7 worm cellular contexts compared by ENCODE assay signal in genomic region chrV:7778-8445, ce11.
A peak's percentile ranks its signal among the peaks of the same experiment; 100 is the strongest.
TF ChIP-seq lines count a peak whose summit lies in the region.

Gene ife-3, minus strand, starts transcription at chrV:7828.

TF ChIP-seq in whole organism, L1 larva, 84 proteins besides CTCF, POLR2A, EP300 and RAD21 (continues in another document):
- TF ChIP-seq fos-1 (tag; optimal IDR thresholded peaks at IDR 0.05; lab: Kevin White, UChicago) (no peak), jun-1 (tag; optimal IDR thresholded peaks at IDR 0.05; lab: Kevin White, UChicago) (no peak), hpl-2 (GFP tag; optimal IDR thresholded peaks at IDR 0.05; lab: Kevin White, UChicago) (no peak), lir-3 (tag; optimal IDR thresholded peaks at IDR 0.05; lab: Kevin White, UChicago; ENCODE audit: poor library complexity) (no peak), zip-4 (GFP tag; optimal IDR thresholded peaks at IDR 0.05; lab: Kevin White, UChicago) (no peak), egl-13 (tag; optimal IDR thresholded peaks at IDR 0.05; lab: Kevin White, UChicago) (no peak), efl-3 (GFP tag; optimal IDR thresholded peaks at IDR 0.05; lab: Kevin White, UChicago) (no peak), fkh-8 (tag; optimal IDR thresholded peaks at IDR 0.05; lab: Kevin White, UChicago) (no peak), nhr-19 (GFP tag; conservative IDR thresholded peaks at IDR 0.05; lab: Robert Waterston, UW) (peak; percentile 41), ztf-4 (tag; optimal IDR thresholded peaks at IDR 0.05; lab: Kevin White, UChicago) (no peak), fkh-4 (tag; optimal IDR thresholded peaks at IDR 0.05; lab: Kevin White, UChicago; ENCODE audit: borderline replicate concordance) (no peak), unc-62 (GFP tag; optimal IDR thresholded peaks at IDR 0.05; lab: Kevin White, UChicago) (no peak), nhr-71 (tag; optimal IDR thresholded peaks at IDR 0.05; lab: Kevin White, UChicago) (peak; percentile 42)

TF ChIP-seq in whole organism, L2 larva, 48 proteins besides CTCF, POLR2A, EP300 and RAD21 (continues in another document):
- TF ChIP-seq unc-62 (GFP tag; optimal IDR thresholded peaks at IDR 0.05; lab: Kevin White, UChicago) (no peak), alr-1 (tag; optimal IDR thresholded peaks at IDR 0.05; lab: Kevin White, UChicago) (no peak), mbf-1 (tag; optimal IDR thresholded peaks at IDR 0.05; lab: Kevin White, UChicago) (no peak), unc-39 (tag; optimal IDR thresholded peaks at IDR 0.05; lab: Kevin White, UChicago) (no peak), peb-1 (tag; optimal IDR thresholded peaks at IDR 0.05; lab: Kevin White, UChicago) (no peak), aly-2 (tag; optimal IDR thresholded peaks at IDR 0.05; lab: Kevin White, UChicago) (no peak), lin-11 (tag; optimal IDR thresholded peaks at IDR 0.05; lab: Kevin White, UChicago) (no peak), F13H6.1 (tag; optimal IDR thresholded peaks at IDR 0.05; lab: Kevin White, UChicago) (no peak), R02D3.7 (tag; optimal IDR thresholded peaks at IDR 0.05; lab: Kevin White, UChicago) (no peak), blmp-1 (tag; optimal IDR thresholded peaks at IDR 0.05; lab: Kevin White, UChicago; ENCODE audit: insufficient read depth) (no peak), nhr-6 (tag; optimal IDR thresholded peaks at IDR 0.05; lab: Kevin White, UChicago) (no peak), snpc-4 (tag; optimal IDR thresholded peaks at IDR 0.05; lab: Kevin White, UChicago) (peak; percentile 5), ztf-11 (tag; optimal IDR thresholded peaks at IDR 0.05; lab: Kevin White, UChicago) (no peak), ceh-16 (tag; optimal IDR thresholded peaks at IDR 0.05; lab: Kevin White, UChicago) (no peak)

TF ChIP-seq in whole organism, L3 larva, 47 proteins besides CTCF, POLR2A, EP300 and RAD21 (continues in another document):
- TF ChIP-seq ama-1 (optimal IDR thresholded peaks at IDR 0.05; lab: Kevin White, UChicago) (peak; percentile 89), pha-4 (tag; optimal IDR thresholded peaks at IDR 0.05; lab: Kevin White, UChicago) (peak; percentile 75), nhr-43 (tag; optimal IDR thresholded peaks at IDR 0.05; lab: Kevin White, UChicago; ENCODE audit: poor library complexity, severe bottlenecking) (peak; percentile 16), lsy-12 (tag; optimal IDR thresholded peaks at IDR 0.05; lab: Kevin White, UChicago) (no peak), ceh-16 (tag; optimal IDR thresholded peaks at IDR 0.05; lab: Kevin White, UChicago) (no peak), snpc-4 (tag; optimal IDR thresholded peaks at IDR 0.05; lab: Kevin White, UChicago) (no peak), egl-5 (tag; optimal IDR thresholded peaks at IDR 0.05; lab: Kevin White, UChicago) (no peak), nfya-1 (tag; optimal IDR thresholded peaks at IDR 0.05; lab: Kevin White, UChicago; ENCODE audit: insufficient read depth) (peak; percentile 86), R02D3.7 (tag; optimal IDR thresholded peaks at IDR 0.05; lab: Kevin White, UChicago) (no peak), ceh-82 (tag; optimal IDR thresholded peaks at IDR 0.05; lab: Kevin White, UChicago) (no peak), nhr-23 (tag; optimal IDR thresholded peaks at IDR 0.05; lab: Kevin White, UChicago) (peak; percentile 68), nhr-237 (tag; optimal IDR thresholded peaks at IDR 0.05; lab: Kevin White, UChicago) (no peak), nhr-25 (tag; optimal IDR thresholded peaks at IDR 0.05; lab: Kevin White, UChicago) (peak; percentile 27), mdl-1 (tag; optimal IDR thresholded peaks at IDR 0.05; lab: Kevin White, UChicago) (no peak)

TF ChIP-seq in whole organism, L4 larva, 104 proteins besides CTCF, POLR2A, EP300 and RAD21 (continues in another document):
- TF ChIP-seq ztf-7 (tag; optimal IDR thresholded peaks at IDR 0.05; lab: Kevin White, UChicago) (no peak), ama-1 (optimal IDR thresholded peaks at IDR 0.05; lab: Kevin White, UChicago) (peak; percentile 60), pha-4 (GFP tag; IDR thresholded peaks at IDR 0.05; lab: Robert Waterston, UW) (no peak), pha-4 (tag; optimal IDR thresholded peaks at IDR 0.05; lab: Kevin White, UChicago) (peak; percentile 12), nhr-28 (tag; optimal IDR thresholded peaks at IDR 0.05; lab: Kevin White, UChicago) (peak; percentile 39), lsy-2 (tag; optimal IDR thresholded peaks at IDR 0.05; lab: Kevin White, UChicago) (peak; percentile 70 to 98), lin-13 (GFP tag; optimal IDR thresholded peaks at IDR 0.05; lab: Kevin White, UChicago) (peak; percentile 24), mes-2 (tag; optimal IDR thresholded peaks at IDR 0.05; lab: Kevin White, UChicago; ENCODE audit: poor library complexity, severe bottlenecking) (peak; percentile 73), D1046.2 (GFP tag; IDR thresholded peaks at IDR 0.05; lab: Robert Waterston, UW) (peak; percentile 96), php-3 (GFP tag; IDR thresholded peaks at IDR 0.05; lab: Robert Waterston, UW) (no peak), nhr-6 (tag; optimal IDR thresholded peaks at IDR 0.05; lab: Kevin White, UChicago) (peak; percentile 61), dpl-1 (GFP tag; optimal IDR thresholded peaks at IDR 0.05; lab: Kevin White, UChicago) (peak; percentile 91), nhr-237 (tag; optimal IDR thresholded peaks at IDR 0.05; lab: Kevin White, UChicago) (no peak), mep-1 (tag; optimal IDR thresholded peaks at IDR 0.05; lab: Kevin White, UChicago) (peak; percentile 14)

TF ChIP-seq in whole organism, late embryonic, 69 proteins besides CTCF, POLR2A, EP300 and RAD21:
- TF ChIP-seq ceh-22 (tag; optimal IDR thresholded peaks at IDR 0.05; lab: Kevin White, UChicago), result no peak
- TF ChIP-seq pros-1 (tag; optimal IDR thresholded peaks at IDR 0.05; lab: Kevin White, UChicago), result no peak
- no peak for TF ChIP-seq lim-6 (tag; optimal IDR thresholded peaks at IDR 0.05; lab: Kevin White, UChicago)
- TF ChIP-seq F13H6.1 (tag; optimal IDR thresholded peaks at IDR 0.05; lab: Kevin White, UChicago), result no peak
- peak; percentile 29 for TF ChIP-seq nfya-1 (tag; optimal IDR thresholded peaks at IDR 0.05; lab: Kevin White, UChicago)

TF ChIP-seq in whole organism, mixed stage, embryonic, 35 proteins besides CTCF, POLR2A, EP300 and RAD21:
- no peak for TF ChIP-seq elt-3 (tag; optimal IDR thresholded peaks at IDR 0.05; lab: Kevin White, UChicago)
- TF ChIP-seq ces-1 (GFP tag; optimal IDR thresholded peaks at IDR 0.05; lab: Kevin White, UChicago), result peak; percentile 5
- TF ChIP-seq mep-1 (tag; optimal IDR thresholded peaks at IDR 0.05; lab: Kevin White, UChicago), result peak; percentile 39
- TF ChIP-seq mls-2 (tag; optimal IDR thresholded peaks at IDR 0.05; lab: Kevin White, UChicago), result no peak
- TF ChIP-seq bed-3 (GFP tag; optimal IDR thresholded peaks at IDR 0.05; lab: Kevin White, UChicago), result no peak
- peak; percentile 95 for TF ChIP-seq lsy-2 (tag; optimal IDR thresholded peaks at IDR 0.05; lab: Kevin White, UChicago)
- no peak for TF ChIP-seq ceh-43 (GFP tag; optimal IDR thresholded peaks at IDR 0.05; lab: Kevin White, UChicago)
- peak; percentile 19 for TF ChIP-seq hlh-1 (tag; optimal IDR thresholded peaks at IDR 0.05; lab: Kevin White, UChicago)

TF ChIP-seq in whole organism, young adult, 124 proteins besides CTCF, POLR2A, EP300 and RAD21:
- peak; percentile 66 for TF ChIP-seq F23B12.7 (tag; optimal IDR thresholded peaks at IDR 0.05; lab: Kevin White, UChicago; ENCODE audit: insufficient read depth)
- TF ChIP-seq efl-1 (GFP tag; optimal IDR thresholded peaks at IDR 0.05; lab: Kevin White, UChicago), result peak; percentile 88
- no peak for TF ChIP-seq F37B4.10 (GFP tag; IDR thresholded peaks at IDR 0.05; lab: Robert Waterston, UW)
- no peak for TF ChIP-seq let-607 (tag; optimal IDR thresholded peaks at IDR 0.05; lab: Kevin White, UChicago)
- no peak for TF ChIP-seq rpc-1 (optimal IDR thresholded peaks at IDR 0.05; lab: Kevin White, UChicago)
- peak; percentile 2 for TF ChIP-seq rpc-1 (tag; optimal IDR thresholded peaks at IDR 0.05; lab: Kevin White, UChicago)
- peak; percentile 1 for TF ChIP-seq pha-4 (tag; optimal IDR thresholded peaks at IDR 0.05; lab: Kevin White, UChicago)
- TF ChIP-seq lin-54 (GFP tag; optimal IDR thresholded peaks at IDR 0.05; lab: Kevin White, UChicago), result peak; percentile 45
- no peak for TF ChIP-seq sea-2 (GFP tag; IDR thresholded peaks at IDR 0.05; lab: Robert Waterston, UW)
- no peak for TF ChIP-seq snpc-4 (GFP tag; optimal IDR thresholded peaks at IDR 0.05; lab: Kevin White, UChicago)
- TF ChIP-seq snpc-4 (tag; optimal IDR thresholded peaks at IDR 0.05; lab: Kevin White, UChicago), result peak in 1 of 4 experiments; percentile 40
- peak; percentile 13 for TF ChIP-seq ama-1 (optimal IDR thresholded peaks at IDR 0.05; lab: Kevin White, UChicago)
- TF ChIP-seq ama-1 (GFP tag; optimal IDR thresholded peaks at IDR 0.05; lab: Kevin White, UChicago), result no peak
- peak; percentile 84 for TF ChIP-seq lsl-1 (GFP tag; optimal IDR thresholded peaks at IDR 0.05; lab: Kevin White, UChicago)
- peak; percentile 73 for TF ChIP-seq madf-6 (GFP tag; IDR thresholded peaks at IDR 0.05; lab: Robert Waterston, UW)
- no peak for TF ChIP-seq madf-10 (tag; optimal IDR thresholded peaks at IDR 0.05; lab: Kevin White, UChicago)
- peak; percentile 72 for TF ChIP-seq snpc-1.3 (tag; optimal IDR thresholded peaks at IDR 0.05; lab: Kevin White, UChicago; ENCODE audit: insufficient read depth)
- TF ChIP-seq C17E4.6 (GFP tag; IDR thresholded peaks at IDR 0.05; lab: Robert Waterston, UW), result no peak
- no peak for TF ChIP-seq let-526 (GFP tag; IDR thresholded peaks at IDR 0.05; lab: Robert Waterston, UW)
- peak; percentile 56 for TF ChIP-seq F49E8.2 (tag; optimal IDR thresholded peaks at IDR 0.05; lab: Kevin White, UChicago; ENCODE audit: insufficient read depth)
- TF ChIP-seq cebp-2 (GFP tag; IDR thresholded peaks at IDR 0.05; lab: Robert Waterston, UW), result no peak
- no peak for TF ChIP-seq ceh-100 (GFP tag; IDR thresholded peaks at IDR 0.05; lab: Robert Waterston, UW)
- peak in 1 of 3 experiments; percentile 68 for TF ChIP-seq lin-35 (GFP tag; optimal IDR thresholded peaks at IDR 0.05; lab: Kevin White, UChicago)
- peak; percentile 54 for TF ChIP-seq ceh-91 (GFP tag; IDR thresholded peaks at IDR 0.05; lab: Robert Waterston, UW)
- TF ChIP-seq dpl-1 (GFP tag; optimal IDR thresholded peaks at IDR 0.05; lab: Kevin White, UChicago), result peak; percentile 87
- 0 out of 2 replicates have a peak, but pooled peaks have one; percentile 44 for TF ChIP-seq rcor-1 (GFP tag; IDR thresholded peaks at IDR 0.05; lab: Robert Waterston, UW)
- peak; percentile 73 for TF ChIP-seq snpc-1.1 (tag; optimal IDR thresholded peaks at IDR 0.05; lab: Kevin White, UChicago; ENCODE audit: insufficient read depth)
- peak; percentile 82 for TF ChIP-seq F33H1.4 (GFP tag; IDR thresholded peaks at IDR 0.05; lab: Robert Waterston, UW)
- TF ChIP-seq fkh-3 (tag; optimal IDR thresholded peaks at IDR 0.05; lab: Kevin White, UChicago), result no peak
- no peak for TF ChIP-seq dox-1 (GFP tag; IDR thresholded peaks at IDR 0.05; lab: Robert Waterston, UW)
TF ChIP-seq in whole organism, young adult: peak in this region for 17.
